Worm (Caenorhabditis elegans) whole organism, L1 larva: ENCODE results near the gene Y62F5A.9.

Source experiments
- blmp-1 ChIP-seq: fragments of 150-350 bp; optimal IDR thresholded peaks from 2 replicates; lab custom pipeline; 2014; ENCODE audit warnings: missing biosample characterization, missing genetic modification characterization
- ceh-8 ChIP-seq: fragments of 200-800 bp; sonication (Bioruptor generic); optimal IDR thresholded peaks from 2 replicates; lab custom pipeline; 2018; ENCODE audit warnings: mild to moderate bottlenecking, missing genetic modification characterization, moderate library complexity, missing compliant biosample characterization
- egl-13 ChIP-seq: sonication (generic microtip); optimal IDR thresholded peaks from 2 replicates; lab custom pipeline; 2016; ENCODE audit warnings: missing genotype, missing genetic modification reagents, missing genetic modification characterization, missing compliant biosample characterization
- elt-2 ChIP-seq: sonication (generic microtip); optimal IDR thresholded peaks from 2 replicates; lab custom pipeline; 2016; ENCODE audit warnings: missing genetic modification characterization, mild to moderate bottlenecking, inconsistent platforms, missing compliant biosample characterization, missing genetic modification reagents
- elt-3 ChIP-seq, 6 experiments: fragments of 150-350 bp in 1 of 6; sonication (generic microtip); optimal IDR thresholded peaks; 2 replicates each; lab custom pipeline; 2017 to 2018; ENCODE audit warnings: missing biosample characterization in 6 of 6, missing genetic modification characterization in 6 of 6, inconsistent platforms in 1 of 6
- fkh-8 ChIP-seq: sonication (generic microtip); optimal IDR thresholded peaks from 2 replicates; lab custom pipeline; 2016; ENCODE audit warnings: mild to moderate bottlenecking, missing genetic modification characterization, missing compliant biosample characterization
- fos-1 ChIP-seq: fragments of 150-350 bp; optimal IDR thresholded peaks from 2 replicates; lab custom pipeline; 2014; ENCODE audit warnings: missing biosample characterization, missing genetic modification characterization
- lin-13 ChIP-seq: fragments of 150-350 bp; optimal IDR thresholded peaks from 2 replicates; lab custom pipeline; 2014; ENCODE audit warnings: missing biosample characterization, missing genetic modification reagents, missing genetic modification characterization
- lin-14 ChIP-seq: fragments of 200-800 bp; sonication (Bioruptor generic); optimal IDR thresholded peaks from 2 replicates; lab custom pipeline; 2018; ENCODE audit warnings: mild to moderate bottlenecking, missing genetic modification characterization, moderate library complexity, missing compliant biosample characterization
- lin-15B ChIP-seq: fragments of 150-350 bp; sonication (generic microtip); optimal IDR thresholded peaks from 3 replicates; lab custom pipeline; 2014; ENCODE audit warnings: missing biosample characterization, missing genetic modification characterization
- lsy-2 ChIP-seq, 2 experiments: fragments of 150-350 bp; optimal IDR thresholded peaks; 2 replicates each; lab custom pipeline; 2014; ENCODE audit warnings: missing biosample characterization in 2 of 2, missing genetic modification characterization in 2 of 2
- nhr-20 ChIP-seq: sonication (generic microtip); optimal IDR thresholded peaks from 2 replicates; lab custom pipeline; 2016; ENCODE audit warnings: mild to moderate bottlenecking, missing genetic modification characterization, missing compliant biosample characterization
- nhr-28 ChIP-seq: fragments of 150-350 bp; optimal IDR thresholded peaks from 2 replicates; lab custom pipeline; 2014; ENCODE audit warnings: missing biosample characterization, missing genetic modification characterization
- nhr-84 ChIP-seq: sonication (generic microtip); optimal IDR thresholded peaks from 2 replicates; lab custom pipeline; 2017; ENCODE audit warnings: missing biosample characterization, missing genetic modification characterization
- nhr-85 ChIP-seq: sonication (generic microtip); peaks from one replicate; lab custom pipeline; 2016; ENCODE audit warnings: missing genetic modification characterization, inconsistent platforms, missing compliant biosample characterization
- nhr-90 ChIP-seq: sonication (generic microtip); optimal IDR thresholded peaks from 2 replicates; lab custom pipeline; 2016; ENCODE audit warnings: mild to moderate bottlenecking, missing genetic modification characterization, missing compliant biosample characterization; ENCODE audit not compliant: poor library complexity
- pag-3 ChIP-seq: sonication (generic microtip); optimal IDR thresholded peaks from 2 replicates; lab custom pipeline; 2017; ENCODE audit warnings: missing genetic modification characterization, mild to moderate bottlenecking, missing compliant biosample characterization, antibody characterized with exemption, borderline replicate concordance; ENCODE audit not compliant: insufficient read depth
- pqm-1 ChIP-seq: sonication (generic microtip); optimal IDR thresholded peaks from 3 replicates; lab custom pipeline; 2017; ENCODE audit warnings: missing biosample characterization, missing genetic modification characterization
- snu-23 ChIP-seq: sonication (generic microtip); optimal IDR thresholded peaks from 2 replicates; lab custom pipeline; 2016; ENCODE audit warnings: missing genetic modification characterization, missing compliant biosample characterization
- sox-4 ChIP-seq: sonication (generic microtip); optimal IDR thresholded peaks from 2 replicates; lab custom pipeline; 2016; ENCODE audit warnings: missing genetic modification characterization, missing compliant biosample characterization
- unc-130 ChIP-seq: fragments of 150-350 bp; optimal IDR thresholded peaks from 2 replicates; lab custom pipeline; 2017; ENCODE audit warnings: missing biosample characterization, missing genetic modification characterization, inconsistent platforms
- unc-62 ChIP-seq: fragments of 150-350 bp; optimal IDR thresholded peaks from 2 replicates; lab custom pipeline; 2014; ENCODE audit warnings: missing biosample characterization, missing genetic modification reagents, missing genetic modification characterization
- unc-98 ChIP-seq: fragments of 200-800 bp; sonication (Bioruptor generic); IDR thresholded peaks from 2 replicates; pipeline ENCODE4 v1.3.6; 2022; ENCODE audit warnings: missing genetic modification characterization, missing compliant biosample characterization
- xbp-1 ChIP-seq: sonication (generic microtip); optimal IDR thresholded peaks from 2 replicates; lab custom pipeline; 2016; ENCODE audit warnings: missing genetic modification characterization, missing compliant biosample characterization
- zag-1 ChIP-seq: fragments of 150-350 bp; optimal IDR thresholded peaks from 2 replicates; lab custom pipeline; 2014; ENCODE audit warnings: missing biosample characterization, missing genetic modification characterization

The Y62F5A.9 gene

DNA sequence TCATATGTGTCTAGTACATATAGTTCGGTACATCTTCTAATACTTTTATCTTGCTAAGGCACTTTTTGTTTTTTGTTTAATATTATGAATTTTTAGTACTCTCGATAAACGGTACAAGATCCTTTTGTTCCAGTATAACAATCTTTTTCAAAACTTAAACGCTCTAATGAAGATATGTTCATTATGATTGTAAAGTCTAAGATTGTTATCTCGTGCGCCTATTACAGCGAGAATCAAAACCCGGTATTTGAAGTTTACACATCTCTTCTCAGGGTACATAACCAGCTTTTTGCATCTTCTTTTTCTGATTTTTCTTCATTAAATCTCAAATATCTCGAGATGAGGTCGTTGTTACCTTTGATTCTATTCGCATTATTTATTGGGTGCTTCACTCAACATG lies 50.6 kb downstream of the Y62F5A.9 start, which contains the start of gene B0334.13:
Gene B0334.13, plus strand, starts transcription at position 301 of the 400 bp plus-strand sequence.
- TF ChIP-seq nhr-28, result no peak
- no peak for TF ChIP-seq xbp-1 (tag; lab: Kevin White, UChicago)
- TF ChIP-seq elt-2 (tag; lab: Kevin White, UChicago), result no peak
- no peak for TF ChIP-seq egl-13 (tag; lab: Kevin White, UChicago)
- TF ChIP-seq nhr-84 (tag; lab: Kevin White, UChicago), result no peak
- TF ChIP-seq lin-13, result no peak
- TF ChIP-seq unc-130 (tag; lab: Kevin White, UChicago), result no peak
- TF ChIP-seq zag-1, result no peak
- TF ChIP-seq fos-1, result no peak
- TF ChIP-seq unc-98, result no peak
- no peak for TF ChIP-seq lin-15B (tag; lab: Kevin White, UChicago)
- TF ChIP-seq fkh-8 (tag; lab: Kevin White, UChicago), result no peak
- TF ChIP-seq, all 84 proteins: peak for 0

DNA sequence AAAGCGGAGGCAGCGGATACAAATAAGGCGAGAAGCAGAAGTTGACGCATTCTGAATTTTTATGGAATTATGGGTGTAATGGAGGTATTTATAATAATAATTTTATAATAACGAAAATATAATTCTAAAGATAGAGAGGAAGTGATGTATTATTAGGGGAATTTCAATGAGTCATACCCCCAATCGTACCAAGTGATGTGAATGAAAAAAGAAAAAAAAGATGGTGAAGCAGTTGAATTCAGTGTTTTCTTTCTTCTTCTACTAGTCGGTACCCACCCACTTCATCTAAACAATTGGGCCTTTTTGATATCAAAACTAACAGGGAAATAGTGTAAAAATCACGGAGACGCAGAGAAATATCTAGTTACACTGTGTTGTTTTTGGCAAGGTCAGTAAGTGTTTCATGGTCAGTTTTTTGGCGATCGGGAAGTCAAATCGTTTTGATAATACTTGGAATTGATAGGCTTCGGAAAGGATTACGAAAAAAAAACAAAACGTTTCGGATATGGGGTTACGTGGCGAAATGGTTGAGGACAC lies 51.9 kb downstream of the Y62F5A.9 start, which contains the start of gene ttr-18:
Gene ttr-18, minus strand, starts transcription at position 51 of the 537 bp plus-strand sequence.
- TF ChIP-seq blmp-1 (tag; lab: Kevin White, UChicago) (peak; percentile 9), elt-3 (tag; optimal IDR thresholded peaks at IDR 0.05; lab: Kevin White, UChicago) (peak in 1 of 6 experiments; percentile 40), ceh-8 (no peak), nhr-85 (tag; lab: Kevin White, UChicago) (peak; percentile 77), unc-98 (no peak), pag-3 (no peak), nhr-20 (tag; lab: Kevin White, UChicago) (peak; percentile 28), snu-23 (GFP tag; lab: Kevin White, UChicago) (peak; percentile 39), nhr-90 (tag; lab: Kevin White, UChicago) (peak; percentile 16), lin-14 (GFP tag; lab: Kevin White, UChicago) (peak; percentile 58), pqm-1 (tag; lab: Kevin White, UChicago) (no peak)
- TF ChIP-seq, all 84 proteins: peak for 7

DNA sequence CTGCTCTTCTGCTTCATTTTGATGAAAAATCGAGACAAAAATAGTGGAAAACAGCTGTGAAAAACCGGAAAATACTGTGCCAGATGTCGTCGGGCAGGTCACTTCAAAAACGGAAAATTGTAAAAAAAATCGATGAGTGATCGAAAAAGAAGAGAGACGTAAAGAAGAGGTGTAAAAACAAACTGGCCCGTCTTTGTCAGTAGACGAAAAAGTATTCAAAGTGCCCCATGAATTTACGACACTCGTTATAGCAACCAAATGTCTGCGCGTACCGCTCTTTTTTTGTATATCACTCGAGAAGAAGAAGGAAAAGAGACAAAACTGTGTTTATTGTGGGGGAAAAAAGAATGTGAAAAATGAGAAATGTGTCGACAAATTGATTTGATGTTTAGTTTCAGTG lies 53.4 kb downstream of the Y62F5A.9 start, which contains the start of gene twk-5:
Gene twk-5, minus strand, starts transcription at position 101 of the 400 bp plus-strand sequence.
- TF ChIP-seq nhr-85 (tag; lab: Kevin White, UChicago) (peak; percentile 67), lin-14 (GFP tag; lab: Kevin White, UChicago) (peak; percentile 17), unc-62 (GFP tag; lab: Kevin White, UChicago) (no peak), lsy-2 (tag; optimal IDR thresholded peaks at IDR 0.05; lab: Kevin White, UChicago) (peak in 1 of 2 experiments; percentile 7), sox-4 (tag; lab: Kevin White, UChicago) (no peak), elt-2 (tag; lab: Kevin White, UChicago) (no peak), snu-23 (GFP tag; lab: Kevin White, UChicago) (peak; percentile 4)
